Fruit fly (Drosophila melanogaster) whole organism, embryonic: ENCODE measurements around the gene Rbp1-like.

Experiments
- Ada2b ChIP-seq: fragments of 200-800 bp; sonication (Bioruptor generic); IDR thresholded peaks from 2 replicates; pipeline ENCODE4 v1.3.6; 2022; ENCODE audit warnings: missing biosample characterization, missing genetic modification characterization
- Asciz ChIP-seq: fragments of 200-800 bp; sonication (Bioruptor generic); optimal IDR thresholded peaks from 2 replicates; lab custom pipeline; 2017; ENCODE audit warnings: missing biosample characterization, mild to moderate bottlenecking, missing genetic modification characterization, missing genetic modification reagents
- Atf6 ChIP-seq: fragments of 200-800 bp; sonication (Bioruptor generic); IDR thresholded peaks from 2 replicates; pipeline ENCODE4 v1.3.6; 2022; ENCODE audit warnings: missing biosample characterization, missing genetic modification characterization
- B-H2 ChIP-seq: fragments of 200-800 bp; sonication (Bioruptor generic); optimal IDR thresholded peaks from 2 replicates; lab custom pipeline; 2018; ENCODE audit warnings: missing biosample characterization, mild to moderate bottlenecking, missing genetic modification characterization
- CG10274 ChIP-seq: fragments of 200-800 bp; sonication (Bioruptor generic); optimal IDR thresholded peaks from 3 replicates; lab custom pipeline; 2017; ENCODE audit warnings: missing biosample characterization, mild to moderate bottlenecking, missing genetic modification characterization
- CG10321 ChIP-seq: fragments of 200-800 bp; sonication (Bioruptor generic); IDR thresholded peaks from 2 replicates; pipeline ENCODE4 v1.3.6; 2022; ENCODE audit warnings: missing biosample characterization, missing genetic modification characterization
- CG10543 ChIP-seq: fragments of 200-800 bp; sonication (Bioruptor generic); optimal IDR thresholded peaks from 3 replicates; lab custom pipeline; 2017; ENCODE audit warnings: missing biosample characterization, mild to moderate bottlenecking, missing genetic modification characterization, moderate library complexity
- CG10979 ChIP-seq: fragments of 200-800 bp; sonication (Bioruptor generic); optimal IDR thresholded peaks from 2 replicates; lab custom pipeline; 2018; ENCODE audit warnings: missing biosample characterization, mild to moderate bottlenecking, missing genetic modification characterization, moderate library complexity
- CG14441 ChIP-seq: fragments of 200-800 bp; sonication (Bioruptor generic); IDR thresholded peaks from 2 replicates; pipeline ENCODE4 v1.3.6; 2022; ENCODE audit warnings: missing biosample characterization, missing genetic modification characterization
- CG16813 ChIP-seq: fragments of 200-800 bp; sonication (Bioruptor generic); IDR thresholded peaks from 3 replicates; pipeline ENCODE4 v1.3.6; 2022; ENCODE audit warnings: missing biosample characterization, missing genetic modification characterization; ENCODE audit not compliant: partially characterized antibody
- CG30403 ChIP-seq: fragments of 200-800 bp; sonication (Bioruptor generic); optimal IDR thresholded peaks from 3 replicates; lab custom pipeline; 2016; ENCODE audit warnings: missing biosample characterization, missing genetic modification characterization
- CG31441 ChIP-seq: fragments of 200-800 bp; sonication (Bioruptor generic); IDR thresholded peaks from 2 replicates; pipeline ENCODE4 v1.3.6; 2022; ENCODE audit warnings: missing biosample characterization, missing genetic modification characterization
- CG42726 ChIP-seq: fragments of 200-800 bp; sonication (Bioruptor generic); IDR thresholded peaks from 2 replicates; pipeline ENCODE4 v1.3.6; 2022; ENCODE audit warnings: missing biosample characterization, missing genetic modification characterization; ENCODE audit not compliant: partially characterized antibody
- CG6254 ChIP-seq: fragments of 200-800 bp; sonication (Bioruptor generic); optimal IDR thresholded peaks from 3 replicates; lab custom pipeline; 2017; ENCODE audit warnings: mild to moderate bottlenecking, missing biosample characterization, missing genetic modification reagents, missing genetic modification characterization
- CG9876 ChIP-seq: fragments of 200-800 bp; sonication (Bioruptor generic); optimal IDR thresholded peaks from 2 replicates; lab custom pipeline; 2016; ENCODE audit warnings: missing biosample characterization, missing genetic modification characterization
- CTCF ChIP-seq: fragments of 200-800 bp; sonication (Bioruptor generic); optimal IDR thresholded peaks from 2 replicates; lab custom pipeline; 2017; ENCODE audit warnings: missing biosample characterization, mild to moderate bottlenecking, missing genetic modification characterization, moderate library complexity
- CrebB ChIP-seq: fragments of 200-800 bp; sonication (Bioruptor generic); optimal IDR thresholded peaks from 3 replicates; lab custom pipeline; 2018; ENCODE audit warnings: missing biosample characterization, mild to moderate bottlenecking, missing genetic modification characterization
- Dll ChIP-seq: fragments of 200-800 bp; sonication (Bioruptor generic); IDR thresholded peaks from 4 replicates; pipeline ENCODE4 v1.3.6; 2022; ENCODE audit warnings: missing biosample characterization, missing genetic modification characterization; ENCODE audit not compliant: partially characterized antibody
- Doc3 ChIP-seq: fragments of 200-800 bp; sonication (Bioruptor generic); IDR thresholded peaks from 3 replicates; pipeline ENCODE4 v1.3.6; 2022; ENCODE audit warnings: missing biosample characterization, missing genetic modification characterization; ENCODE audit not compliant: partially characterized antibody
- E2f2 ChIP-seq: fragments of 200-800 bp; sonication (Bioruptor generic); IDR thresholded peaks from 2 replicates; pipeline ENCODE4 v1.3.6; 2022; ENCODE audit warnings: missing biosample characterization, missing genetic modification characterization
- Ets97D ChIP-seq: fragments of 200-800 bp; sonication (Bioruptor generic); optimal IDR thresholded peaks from 3 replicates; lab custom pipeline; 2016; ENCODE audit warnings: missing biosample characterization, missing genetic modification characterization
- Hmx ChIP-seq: fragments of 200-800 bp; sonication (Bioruptor generic); optimal IDR thresholded peaks from 2 replicates; lab custom pipeline; 2016; ENCODE audit warnings: missing biosample characterization, missing genetic modification characterization
- Mrtf ChIP-seq: fragments of 200-800 bp; sonication (Bioruptor generic); IDR thresholded peaks from 3 replicates; pipeline ENCODE4 v1.3.6; 2022; ENCODE audit warnings: missing biosample characterization, missing genetic modification characterization
- Opbp ChIP-seq: fragments of 200-800 bp; sonication (Bioruptor generic); IDR thresholded peaks from 3 replicates; pipeline ENCODE4 v1.3.6; 2022; ENCODE audit warnings: missing biosample characterization, missing genetic modification characterization; ENCODE audit not compliant: partially characterized antibody
- PHDP ChIP-seq: fragments of 200-800 bp; sonication (Bioruptor generic); optimal IDR thresholded peaks from 3 replicates; lab custom pipeline; 2018; ENCODE audit warnings: missing biosample characterization, mild to moderate bottlenecking, missing genetic modification characterization, moderate library complexity
- Pdp1 ChIP-seq, 2 experiments: fragments of 200-800 bp; sonication (Bioruptor generic); optimal IDR thresholded peaks; 3 replicates each; lab custom pipeline; 2016; ENCODE audit warnings: missing biosample characterization in 2 of 2, missing genetic modification characterization in 2 of 2, mild to moderate bottlenecking in 1 of 2, moderate library complexity in 1 of 2
- Rfx ChIP-seq: fragments of 200-800 bp; sonication (Bioruptor generic); IDR thresholded peaks from 2 replicates; pipeline ENCODE4 v1.3.6; 2022; ENCODE audit warnings: missing biosample characterization, missing genetic modification characterization
- Xrp1 ChIP-seq: fragments of 200-800 bp; sonication (Bioruptor generic); IDR thresholded peaks from 2 replicates; pipeline ENCODE4 v1.3.6; 2022; ENCODE audit warnings: missing biosample characterization, missing genetic modification characterization
- YL-1 ChIP-seq: fragments of 200-800 bp; sonication (Bioruptor generic); optimal IDR thresholded peaks from 3 replicates; lab custom pipeline; 2017; ENCODE audit warnings: missing biosample characterization, mild to moderate bottlenecking, missing genetic modification characterization
- ac ChIP-seq: fragments of 200-800 bp; sonication (Bioruptor generic); optimal IDR thresholded peaks from 3 replicates; lab custom pipeline; 2017; ENCODE audit warnings: missing biosample characterization, mild to moderate bottlenecking, missing genetic modification characterization
- aop ChIP-seq: fragments of 200-800 bp; sonication (Bioruptor generic); IDR thresholded peaks from 2 replicates; pipeline ENCODE4 v1.3.6; 2022; ENCODE audit warnings: missing biosample characterization, missing genetic modification characterization
- ci ChIP-seq: fragments of 200-800 bp; sonication (Bioruptor generic); IDR thresholded peaks from 3 replicates; pipeline ENCODE4 v1.3.6; 2022; ENCODE audit warnings: missing biosample characterization, missing genetic modification characterization
- gfzf ChIP-seq: fragments of 200-800 bp; sonication (Bioruptor generic); optimal IDR thresholded peaks from 2 replicates; lab custom pipeline; 2016; ENCODE audit warnings: missing biosample characterization, mild to moderate bottlenecking, missing genetic modification characterization, moderate library complexity
- her ChIP-seq: fragments of 200-800 bp; sonication (Bioruptor generic); optimal IDR thresholded peaks from 2 replicates; lab custom pipeline; 2016; ENCODE audit warnings: missing biosample characterization, missing genetic modification characterization
- klu ChIP-seq: fragments of 200-800 bp; sonication (Bioruptor generic); IDR thresholded peaks from 2 replicates; pipeline ENCODE4 v1.3.6; 2022; ENCODE audit warnings: missing biosample characterization, missing genetic modification characterization
- knrl ChIP-seq: fragments of 200-800 bp; sonication (Bioruptor generic); IDR thresholded peaks from 3 replicates; pipeline ENCODE4 v1.3.6; 2022; ENCODE audit warnings: missing biosample characterization, missing genetic modification characterization; ENCODE audit not compliant: partially characterized antibody
- lilli ChIP-seq: fragments of 200-800 bp; sonication (Bioruptor generic); optimal IDR thresholded peaks from 3 replicates; lab custom pipeline; 2016; ENCODE audit warnings: missing biosample characterization, missing genetic modification characterization
- nau ChIP-seq: fragments of 200-800 bp; sonication (Bioruptor generic); optimal IDR thresholded peaks from 3 replicates; lab custom pipeline; 2017; ENCODE audit warnings: missing biosample characterization, mild to moderate bottlenecking, missing genetic modification characterization, missing genetic modification reagents
- phol ChIP-seq: fragments of 200-800 bp; sonication (Bioruptor generic); optimal IDR thresholded peaks from 3 replicates; lab custom pipeline; 2018; ENCODE audit warnings: missing biosample characterization, mild to moderate bottlenecking, missing genetic modification characterization, moderate library complexity
- pnt ChIP-seq: fragments of 200-800 bp; sonication (Bioruptor generic); optimal IDR thresholded peaks from 3 replicates; lab custom pipeline; 2016; ENCODE audit warnings: missing biosample characterization, missing genetic modification characterization
- sd ChIP-seq: fragments of 200-800 bp; sonication (Bioruptor generic); optimal IDR thresholded peaks from 3 replicates; lab custom pipeline; 2018; ENCODE audit warnings: missing biosample characterization, mild to moderate bottlenecking, missing genetic modification characterization, moderate library complexity
- sens ChIP-seq: fragments of 200-800 bp; sonication (Bioruptor generic); peaks from one replicate; lab custom pipeline; 2016; ENCODE audit warnings: missing biosample characterization, missing genetic modification characterization
- sisA ChIP-seq: fragments of 200-800 bp; sonication (Bioruptor generic); IDR thresholded peaks from 2 replicates; pipeline ENCODE4 v1.3.6; 2022; ENCODE audit warnings: missing biosample characterization, missing genetic modification characterization
- tin ChIP-seq: fragments of 200-800 bp; sonication (Bioruptor generic); optimal IDR thresholded peaks from 3 replicates; lab custom pipeline; 2016; ENCODE audit warnings: missing biosample characterization, missing genetic modification characterization
- tna ChIP-seq: fragments of 200-800 bp; sonication (Bioruptor generic); IDR thresholded peaks from 2 replicates; pipeline ENCODE4 v1.3.6; 2022; ENCODE audit warnings: missing biosample characterization, missing genetic modification characterization; ENCODE audit not compliant: partially characterized antibody
- trem ChIP-seq: fragments of 200-800 bp; optimal IDR thresholded peaks from 3 replicates; lab custom pipeline; 2019; ENCODE audit warnings: missing biosample characterization, mild to moderate bottlenecking, missing genetic modification characterization, moderate library complexity
- wdn ChIP-seq: fragments of 200-800 bp; sonication (Bioruptor generic); IDR thresholded peaks from 2 replicates; pipeline ENCODE4 v1.3.6; 2022; ENCODE audit warnings: missing biosample characterization, missing genetic modification characterization
- zf30C ChIP-seq: fragments of 200-800 bp; sonication (Bioruptor generic); optimal IDR thresholded peaks from 3 replicates; lab custom pipeline; 2018; ENCODE audit warnings: missing biosample characterization, mild to moderate bottlenecking, missing genetic modification characterization

Gene Rbp1-like

dm6 chrX:13370826-13371703, 13.6 kb downstream of the Rbp1-like start (continued):
- peak; percentile 22 for TF ChIP-seq lilli (GFP tag; lab: Kevin White, UChicago)
- TF ChIP-seq Ets97D (GFP tag; lab: Kevin White, UChicago), result peak; percentile 3
- TF ChIP-seq CG10543 (GFP tag; lab: Kevin White, UChicago), result no peak
- TF ChIP-seq tin (GFP tag; lab: Kevin White, UChicago), result peak; percentile 18
- TF ChIP-seq ci, result peak; percentile 21; the same call in 1 of the 3 replicates
- TF ChIP-seq CG10274 (GFP tag; lab: Kevin White, UChicago), result no peak
- no peak for TF ChIP-seq Mrtf (GFP tag; lab: Robert Waterston, UW)
- peak; percentile 66; the same call in 3 of the 4 replicates for TF ChIP-seq Dll (GFP tag; lab: Robert Waterston, UW)
- no peak for TF ChIP-seq pnt (GFP tag; lab: Kevin White, UChicago)
- TF ChIP-seq E2f2, result peak; percentile 86
- no peak for TF ChIP-seq trem (tag; lab: Kevin White, UChicago)
- no peak for TF ChIP-seq sisA (GFP tag; lab: Robert Waterston, UW)
- TF ChIP-seq Rfx (GFP tag; lab: Robert Waterston, UW), result peak; percentile 60
- no peak for TF ChIP-seq aop (GFP tag; lab: Robert Waterston, UW)
- no peak for TF ChIP-seq phol
- TF ChIP-seq Doc3 (GFP tag; lab: Robert Waterston, UW), result peak; percentile 54; the same call in 2 of the 3 replicates
- TF ChIP-seq CTCF (GFP tag; lab: Kevin White, UChicago), result peak; percentile 30
- no peak for TF ChIP-seq B-H2 (GFP tag; lab: Kevin White, UChicago)
- peak; percentile 9 to 45 for TF ChIP-seq Pdp1 (GFP tag; optimal IDR thresholded peaks at IDR 0.05; lab: Kevin White, UChicago)
- TF ChIP-seq CG6254, result no peak
- TF ChIP-seq Ada2b, result no peak
- peak; percentile 6 for TF ChIP-seq YL-1
- no peak for TF ChIP-seq nau (GFP tag; lab: Kevin White, UChicago)
- peak; percentile 64; the same call in 1 of the 2 replicates for TF ChIP-seq CG42726
- peak; percentile 33 for TF ChIP-seq gfzf (GFP tag; lab: Kevin White, UChicago)
- TF ChIP-seq PHDP (tag; lab: Kevin White, UChicago), result no peak
- peak; percentile 6 for TF ChIP-seq CG30403 (GFP tag; lab: Kevin White, UChicago)
- TF ChIP-seq wdn, result no peak
- TF ChIP-seq CrebB (tag; lab: Kevin White, UChicago), result no peak
- TF ChIP-seq knrl (GFP tag; lab: Robert Waterston, UW), result peak; percentile 58
- TF ChIP-seq CG31441, result peak; percentile 23; the same call in 1 of the 2 replicates
- peak; percentile 75 for TF ChIP-seq tna
- TF ChIP-seq CG16813, result peak; percentile 53
- TF ChIP-seq klu (GFP tag; lab: Robert Waterston, UW), result no peak
- TF ChIP-seq her, result no peak
- peak; percentile 5 for TF ChIP-seq Asciz (GFP tag; lab: Kevin White, UChicago)
- TF ChIP-seq zf30C (GFP tag; lab: Kevin White, UChicago), result no peak
- peak; percentile 34; the same call in 1 of the 2 replicates for TF ChIP-seq CG14441 (GFP tag; lab: Robert Waterston, UW)
- TF ChIP-seq sd, result peak; percentile 7
- 0 out of 2 replicates have a peak, but pooled peaks have one; percentile 48 for TF ChIP-seq Atf6 (GFP tag; lab: Robert Waterston, UW)
- TF ChIP-seq CG10321 (GFP tag; lab: Robert Waterston, UW), result no peak
- no peak for TF ChIP-seq Xrp1 (GFP tag; lab: Robert Waterston, UW)
- no peak for TF ChIP-seq Hmx (GFP tag; lab: Kevin White, UChicago)
- no peak for TF ChIP-seq ac (GFP tag; lab: Kevin White, UChicago)
- no peak for TF ChIP-seq CG10979 (tag; lab: Kevin White, UChicago)
- TF ChIP-seq CG9876 (GFP tag; lab: Kevin White, UChicago), result no peak
- TF ChIP-seq Opbp (GFP tag; lab: Robert Waterston, UW), result peak; percentile 60; the same call in 2 of the 3 replicates
- TF ChIP-seq sens, result peak; percentile 76
